Worm (Caenorhabditis elegans): ENCODE results near the gene unc-47.
A peak's percentile ranks its signal among the peaks of the same experiment; 100 is the strongest.

The unc-47 gene

ce11 chrIII:10196796-10197195, 10.7 kb upstream of the unc-47 start:
- TF ChIP-seq ceh-83 (GFP tag; optimal IDR thresholded peaks at IDR 0.05): no peak
- TF ChIP-seq zip-8 (tag; optimal IDR thresholded peaks at IDR 0.05): peak; percentile 39
- TF ChIP-seq blmp-1 (tag; optimal IDR thresholded peaks at IDR 0.05): no peak
- TF ChIP-seq nhr-12 (tag; optimal IDR thresholded peaks at IDR 0.05): no peak

- TF ChIP-seq flh-1 (GFP tag; optimal IDR thresholded peaks at IDR 0.05) (no peak), zip-8 (tag; optimal IDR thresholded peaks at IDR 0.05) (no peak), hlh-1 (tag; optimal IDR thresholded peaks at IDR 0.05) (no peak), snpc-4 (tag; optimal IDR thresholded peaks at IDR 0.05) (no peak), ces-1 (GFP tag; optimal IDR thresholded peaks at IDR 0.05) (no peak), nhr-2 (tag; optimal IDR thresholded peaks at IDR 0.05) (no peak), blmp-1 (tag; optimal IDR thresholded peaks at IDR 0.05) (no peak), sem-2 (GFP tag; optimal IDR thresholded peaks at IDR 0.05) (no peak), lsy-2 (tag; optimal IDR thresholded peaks at IDR 0.05) (no peak), ceh-39 (tag; optimal IDR thresholded peaks at IDR 0.05) (no peak), nhr-12 (tag; optimal IDR thresholded peaks at IDR 0.05) (no peak), nhr-28 (tag; optimal IDR thresholded peaks at IDR 0.05) (no peak), lin-13 (tag; optimal IDR thresholded peaks at IDR 0.05) (no peak), unc-120 (tag; optimal IDR thresholded peaks at IDR 0.05; ENCODE audit: poor library complexity, severe bottlenecking) (no peak), nhr-237 (tag; optimal IDR thresholded peaks at IDR 0.05) (no peak)
Measured at ce11 chrIII:10195911-10196310, 9.9 kb upstream of the unc-47 start.

- no peak for TF ChIP-seq tbx-8 (GFP tag; optimal IDR thresholded peaks at IDR 0.05)
- TF ChIP-seq unc-120 (tag; optimal IDR thresholded peaks at IDR 0.05; ENCODE audit: poor library complexity, severe bottlenecking): no peak
- TF ChIP-seq mab-5 (tag; optimal IDR thresholded peaks at IDR 0.05): no peak
- TF ChIP-seq nhr-76 (tag; optimal IDR thresholded peaks at IDR 0.05): no peak
- no peak for TF ChIP-seq sem-2 (GFP tag; optimal IDR thresholded peaks at IDR 0.05)
- no peak for TF ChIP-seq sptf-1 (tag; optimal IDR thresholded peaks at IDR 0.05)
- TF ChIP-seq zip-8 (tag; optimal IDR thresholded peaks at IDR 0.05): no peak
- TF ChIP-seq lsy-2 (tag; optimal IDR thresholded peaks at IDR 0.05): no peak
- no peak for TF ChIP-seq nhr-237 (tag; optimal IDR thresholded peaks at IDR 0.05)
Measured at ce11 chrIII:10194569-10194968, 8.5 kb upstream of the unc-47 start.

- no peak for TF ChIP-seq pha-4 (tag; optimal IDR thresholded peaks at IDR 0.05)
- no peak for TF ChIP-seq ceh-43 (GFP tag; optimal IDR thresholded peaks at IDR 0.05)
- TF ChIP-seq unc-62 (GFP tag; optimal IDR thresholded peaks at IDR 0.05): no peak
- TF ChIP-seq lin-13 (tag; optimal IDR thresholded peaks at IDR 0.05): no peak
- TF ChIP-seq blmp-1 (tag; optimal IDR thresholded peaks at IDR 0.05): no peak
- no peak for TF ChIP-seq elt-1 (tag; optimal IDR thresholded peaks at IDR 0.05; ENCODE audit: borderline replicate concordance, insufficient read depth)
- TF ChIP-seq flh-1 (GFP tag; optimal IDR thresholded peaks at IDR 0.05): no peak
- TF ChIP-seq nhr-28 (tag; optimal IDR thresholded peaks at IDR 0.05): no peak
- no peak for TF ChIP-seq hlh-1 (tag; optimal IDR thresholded peaks at IDR 0.05)
- no peak for TF ChIP-seq cnd-1 (tag; optimal IDR thresholded peaks at IDR 0.05)
- no peak for TF ChIP-seq unc-120 (tag; optimal IDR thresholded peaks at IDR 0.05; ENCODE audit: poor library complexity, severe bottlenecking)
- TF ChIP-seq bed-3 (GFP tag; optimal IDR thresholded peaks at IDR 0.05): no peak
- TF ChIP-seq mab-5 (tag; optimal IDR thresholded peaks at IDR 0.05): no peak
- no peak for TF ChIP-seq zip-8 (tag; optimal IDR thresholded peaks at IDR 0.05)
- TF ChIP-seq ceh-39 (tag; optimal IDR thresholded peaks at IDR 0.05): no peak
Measured at ce11 chrIII:10188912-10189311, 2.9 kb upstream of the unc-47 start, which contains the start of gene epac-1. Gene epac-1 (plus strand): TSS chrIII:10189212.

ce11 chrIII:10187840-10188239, 1.8 kb upstream of the unc-47 start:
- TF ChIP-seq zip-8 (tag; optimal IDR thresholded peaks at IDR 0.05) (no peak), elt-3 (tag; optimal IDR thresholded peaks at IDR 0.05) (no peak), mls-2 (tag; optimal IDR thresholded peaks at IDR 0.05) (no peak), ztf-11 (tag; optimal IDR thresholded peaks at IDR 0.05) (no peak), lin-13 (tag; optimal IDR thresholded peaks at IDR 0.05) (no peak), hlh-1 (tag; optimal IDR thresholded peaks at IDR 0.05) (no peak), nhr-2 (tag; optimal IDR thresholded peaks at IDR 0.05) (no peak), lsy-2 (tag; optimal IDR thresholded peaks at IDR 0.05) (no peak), nhr-237 (tag; optimal IDR thresholded peaks at IDR 0.05) (no peak), unc-39 (tag; optimal IDR thresholded peaks at IDR 0.05) (no peak), ceh-39 (tag; optimal IDR thresholded peaks at IDR 0.05) (no peak), ceh-43 (GFP tag; optimal IDR thresholded peaks at IDR 0.05) (no peak), nhr-12 (tag; optimal IDR thresholded peaks at IDR 0.05) (no peak), mab-5 (tag; optimal IDR thresholded peaks at IDR 0.05) (no peak), flh-1 (GFP tag; optimal IDR thresholded peaks at IDR 0.05) (no peak)
